Fruit fly (Drosophila melanogaster) whole organism, adult: ENCODE data around the gene DopEcR.

Source experiments
- CG11617 ChIP-seq: fragments of 200-800 bp; sonication (Bioruptor generic); optimal IDR thresholded peaks from 2 replicates; lab custom pipeline; 2017; ENCODE audit warnings: mild to moderate bottlenecking, missing biosample characterization, missing genetic modification reagents, missing genetic modification characterization
- CG12768 ChIP-seq: fragments of 200-800 bp; sonication (Bioruptor generic); optimal IDR thresholded peaks from 2 replicates; lab custom pipeline; 2017; ENCODE audit warnings: missing biosample characterization, missing genetic modification characterization, mild to moderate bottlenecking, moderate library complexity, missing genetic modification reagents
- CG14711 ChIP-seq: fragments of 200-800 bp; sonication (Bioruptor generic); optimal IDR thresholded peaks from 2 replicates; lab custom pipeline; 2018; ENCODE audit warnings: missing biosample characterization, mild to moderate bottlenecking, missing genetic modification characterization, moderate library complexity
- CG1620 ChIP-seq: fragments of 200-800 bp; sonication (Bioruptor generic); optimal IDR thresholded peaks from 2 replicates; lab custom pipeline; 2016; ENCODE audit warnings: missing biosample characterization, missing genetic modification characterization
- CG33017 ChIP-seq: fragments of 200-800 bp; sonication (Bioruptor generic); optimal IDR thresholded peaks from 2 replicates; lab custom pipeline; 2018; ENCODE audit warnings: missing biosample characterization, mild to moderate bottlenecking, missing genetic modification characterization, moderate library complexity
- CG5204 ChIP-seq: fragments of 200-800 bp; sonication (Bioruptor generic); optimal IDR thresholded peaks from 2 replicates; lab custom pipeline; 2016; ENCODE audit warnings: missing biosample characterization, missing genetic modification characterization
- CG7045 ChIP-seq: fragments of 200-800 bp; sonication (Bioruptor generic); optimal IDR thresholded peaks from 2 replicates; lab custom pipeline; 2017; ENCODE audit warnings: missing biosample characterization, mild to moderate bottlenecking, missing genetic modification characterization
- CG7101 ChIP-seq: fragments of 200-800 bp; sonication (Bioruptor generic); optimal IDR thresholded peaks from 2 replicates; lab custom pipeline; 2018; ENCODE audit warnings: missing biosample characterization, mild to moderate bottlenecking, missing genetic modification characterization, moderate library complexity
- Clk ChIP-seq: fragments of 200-800 bp; sonication (Bioruptor generic); optimal IDR thresholded peaks from 2 replicates; lab custom pipeline; 2017; ENCODE audit warnings: missing biosample characterization, missing genetic modification characterization
- Crg-1 ChIP-seq: fragments of 200-800 bp; sonication (Bioruptor generic); optimal IDR thresholded peaks from 2 replicates; lab custom pipeline; 2016; ENCODE audit warnings: missing biosample characterization, missing genetic modification characterization
- Hr96 ChIP-seq: fragments of 200-800 bp; sonication (Bioruptor generic); optimal IDR thresholded peaks from 2 replicates; lab custom pipeline; 2016; ENCODE audit warnings: missing biosample characterization, missing genetic modification characterization
- Mnt ChIP-seq: fragments of 200-800 bp; sonication (Bioruptor generic); optimal IDR thresholded peaks from 2 replicates; lab custom pipeline; 2016; ENCODE audit warnings: missing biosample characterization, mild to moderate bottlenecking, missing genetic modification characterization
- bab1 ChIP-seq: fragments of 200-800 bp; sonication (Bioruptor generic); optimal IDR thresholded peaks from 3 replicates; lab custom pipeline; 2019; ENCODE audit warnings: missing biosample characterization, mild to moderate bottlenecking, missing genetic modification characterization, moderate library complexity
- cic ChIP-seq: fragments of 200-800 bp; sonication (Bioruptor generic); optimal IDR thresholded peaks from 2 replicates; lab custom pipeline; 2017; ENCODE audit warnings: missing biosample characterization, mild to moderate bottlenecking, missing genetic modification characterization, moderate library complexity
- cnc ChIP-seq, 2 experiments: fragments of >200 bp; optimal IDR thresholded peaks; 2 replicates each; lab custom pipeline; 2017
- kay ChIP-seq: fragments of 200-800 bp; sonication (Bioruptor generic); peaks from one replicate; lab custom pipeline; 2016; ENCODE audit warnings: missing biosample characterization, missing genetic modification characterization, borderline replicate concordance
- ovo ChIP-seq: fragments of 200-800 bp; sonication (Bioruptor generic); optimal IDR thresholded peaks from 2 replicates; lab custom pipeline; 2016; ENCODE audit warnings: missing biosample characterization, missing genetic modification characterization
- pad ChIP-seq: fragments of 200-800 bp; sonication (Bioruptor generic); optimal IDR thresholded peaks from 3 replicates; lab custom pipeline; 2017; ENCODE audit warnings: missing biosample characterization, missing genetic modification characterization, mild to moderate bottlenecking, moderate library complexity, missing genetic modification reagents
- tj ChIP-seq: fragments of 200-800 bp; sonication (Bioruptor generic); optimal IDR thresholded peaks from 3 replicates; lab custom pipeline; 2017; ENCODE audit warnings: missing biosample characterization, mild to moderate bottlenecking, missing genetic modification characterization, moderate library complexity
- toe ChIP-seq: fragments of 200-800 bp; sonication (Bioruptor generic); optimal IDR thresholded peaks from 2 replicates; lab custom pipeline; 2016; ENCODE audit warnings: missing biosample characterization, missing genetic modification characterization

DopEcR gene

dm6 chr3L:4360376-4360703 is 19.8 kb downstream of the DopEcR start:
- TF ChIP-seq CG14711 (tag; lab: Kevin White, UChicago), result no peak
- TF ChIP-seq tj, result peak; percentile 48

DNA sequence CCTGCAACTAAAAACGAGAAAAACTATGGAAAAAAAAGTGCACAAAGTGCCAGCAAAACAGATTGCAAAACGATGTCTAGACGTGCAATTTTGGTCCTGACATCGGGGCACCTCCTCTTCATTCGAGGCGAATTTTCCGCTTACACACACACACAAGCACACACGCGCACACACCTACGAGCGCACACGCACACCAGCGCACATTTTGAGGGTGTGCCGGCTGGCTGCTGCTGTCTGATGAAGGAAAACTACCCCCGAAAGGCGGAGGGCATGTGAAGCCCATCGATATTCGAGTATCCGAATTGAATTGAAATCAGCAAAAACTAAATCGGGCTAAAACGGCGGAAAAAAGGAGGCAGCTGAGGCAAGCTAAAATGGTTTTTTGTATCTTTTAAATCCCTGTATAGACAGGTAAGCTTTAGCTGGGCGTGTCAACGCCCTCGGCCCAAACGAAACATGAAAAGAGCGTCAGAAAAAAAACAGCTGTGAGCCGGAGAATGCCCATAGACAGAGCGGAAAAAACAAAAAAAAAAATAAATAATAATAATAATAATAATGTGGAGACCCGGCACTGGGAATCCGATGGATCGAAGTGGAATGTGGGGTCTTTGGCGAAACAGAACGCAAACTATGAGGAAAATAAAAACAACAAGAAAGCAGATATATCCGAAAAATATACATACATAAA is 20.4 kb downstream of the DopEcR start:
- TF ChIP-seq tj (peak; percentile 74), Hr96 (no peak), kay (no peak)

DNA sequence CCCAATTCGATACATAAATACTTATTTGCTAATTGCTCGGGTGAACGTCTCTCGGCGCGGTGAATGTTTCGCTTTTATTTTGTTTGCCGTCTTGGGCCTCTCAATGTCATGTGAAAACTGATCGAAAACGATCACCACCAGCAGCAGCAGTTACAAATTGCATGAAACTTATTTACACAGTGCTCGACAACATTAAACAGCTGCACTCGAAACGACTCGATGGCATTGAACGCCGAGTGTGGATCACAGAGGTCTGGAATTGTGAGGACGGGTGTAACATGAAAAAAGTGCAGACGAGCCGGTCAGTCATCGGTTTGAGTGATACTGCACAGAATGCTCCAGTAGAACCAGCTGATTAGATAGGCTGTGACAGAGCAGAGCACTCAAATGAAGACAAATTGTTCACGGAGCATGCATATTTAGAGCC is 22.5 kb downstream of the DopEcR start:
- TF ChIP-seq ovo (GFP tag; lab: Kevin White, UChicago), result peak; percentile 14
- TF ChIP-seq cnc (optimal IDR thresholded peaks at IDR 0.05; lab: Kevin White, UChicago), result no peak
- peak; percentile 14 for TF ChIP-seq cic
- peak; percentile 5 for TF ChIP-seq CG7101 (tag; lab: Kevin White, UChicago)

- TF ChIP-seq toe (GFP tag; lab: Kevin White, UChicago) (no peak), Crg-1 (GFP tag; lab: Kevin White, UChicago) (no peak), CG7101 (tag; lab: Kevin White, UChicago) (no peak), CG12768 (GFP tag; lab: Kevin White, UChicago) (no peak), bab1 (GFP tag; lab: Kevin White, UChicago) (no peak), CG5204 (GFP tag; lab: Kevin White, UChicago) (no peak), CG11617 (no peak), CG14711 (tag; lab: Kevin White, UChicago) (no peak), cic (no peak), cnc (optimal IDR thresholded peaks at IDR 0.05; lab: Kevin White, UChicago) (no peak), CG7045 (no peak), kay (no peak)
Measured at dm6 chr3L:4356986-4357385, 23.2 kb downstream of the DopEcR start.

DNA sequence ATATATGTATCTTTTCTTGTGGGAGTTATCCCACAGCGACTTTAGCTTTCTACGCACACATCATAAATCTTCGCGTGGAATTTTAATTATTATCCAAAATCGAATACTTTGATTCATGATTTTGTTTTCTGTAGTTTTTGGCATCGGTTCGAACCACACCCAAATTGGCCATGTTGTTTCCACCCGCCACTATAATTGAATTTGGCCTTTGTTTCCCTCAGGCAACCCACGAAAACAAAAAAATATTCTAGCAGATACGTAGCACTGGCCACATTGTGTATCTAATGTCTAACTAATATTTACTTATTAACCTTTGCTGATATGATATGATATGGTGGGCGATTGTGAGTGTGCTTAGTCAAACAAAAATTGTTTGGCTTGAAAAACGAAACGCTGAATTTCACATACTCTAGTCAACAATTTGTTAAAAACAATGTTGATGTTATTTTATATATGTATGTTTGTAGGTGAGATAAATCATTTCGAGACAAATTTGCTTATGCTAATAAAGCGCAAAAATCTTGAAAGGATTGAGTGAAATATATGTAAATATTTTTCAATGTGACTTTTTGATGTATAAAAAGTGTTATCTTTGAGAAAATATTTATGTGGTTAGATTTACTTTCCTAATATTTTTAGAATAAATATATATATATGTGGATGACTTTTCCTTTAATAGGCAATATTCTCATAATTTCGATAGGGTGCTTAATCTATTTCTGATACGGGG is 25.1 kb downstream of the DopEcR start:
- no peak for TF ChIP-seq Crg-1 (GFP tag; lab: Kevin White, UChicago)
- TF ChIP-seq kay, result peak; percentile 77
- no peak for TF ChIP-seq CG33017 (tag; lab: Kevin White, UChicago)
- no peak for TF ChIP-seq cnc (optimal IDR thresholded peaks at IDR 0.05; lab: Kevin White, UChicago)
- no peak for TF ChIP-seq CG7101 (tag; lab: Kevin White, UChicago)
- TF ChIP-seq CG11617, result peak; percentile 10

- no peak for TF ChIP-seq CG14711 (tag; lab: Kevin White, UChicago)
- peak; percentile 38 for TF ChIP-seq ovo (GFP tag; lab: Kevin White, UChicago)
Measured at dm6 chr3L:4353657-4354075, 26.5 kb downstream of the DopEcR start.

DNA sequence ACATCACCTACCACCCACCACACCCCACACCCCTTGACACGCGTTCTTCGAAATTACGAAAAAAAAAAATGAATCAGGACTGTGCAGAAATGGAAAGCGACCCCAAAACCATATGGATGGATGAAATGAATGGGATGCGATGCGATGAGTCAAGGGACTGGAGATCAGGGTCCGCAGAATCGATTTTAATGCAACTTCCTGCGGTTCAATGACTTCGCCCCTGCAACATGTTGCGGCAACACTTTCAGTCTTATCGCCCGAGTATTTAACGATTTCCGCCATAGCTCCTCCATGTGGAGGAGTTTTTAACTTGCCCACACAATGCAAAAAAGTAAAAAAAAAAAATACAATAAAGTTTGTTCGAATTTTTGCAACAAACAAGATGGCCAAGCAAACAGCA is 27.5 kb downstream of the DopEcR start:
- TF ChIP-seq ovo (GFP tag; lab: Kevin White, UChicago) (no peak), cnc (optimal IDR thresholded peaks at IDR 0.05; lab: Kevin White, UChicago) (no peak)

DNA sequence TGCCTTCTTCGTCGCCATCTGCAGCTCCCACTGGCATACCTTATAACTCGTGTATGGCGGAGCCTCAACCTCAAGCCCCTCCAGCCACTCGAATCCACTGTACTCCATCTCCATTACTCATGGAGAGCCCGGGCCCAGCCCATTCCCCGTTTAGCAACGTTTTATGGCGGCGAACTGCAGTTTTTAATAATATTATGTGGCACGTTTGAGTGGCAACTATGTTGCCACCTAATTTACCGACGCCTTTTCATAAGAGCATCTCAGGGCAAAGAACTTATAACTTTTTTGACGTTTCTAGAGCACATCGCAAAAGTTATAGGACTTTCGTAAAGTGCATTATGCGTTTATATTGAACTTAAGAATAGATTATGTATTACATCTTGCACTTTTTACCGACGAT is 28.2 kb downstream of the DopEcR start:
- no peak for TF ChIP-seq CG33017 (tag; lab: Kevin White, UChicago)
- no peak for TF ChIP-seq Hr96
- TF ChIP-seq CG5204 (GFP tag; lab: Kevin White, UChicago), result no peak
- TF ChIP-seq CG7045, result no peak
- no peak for TF ChIP-seq CG7101 (tag; lab: Kevin White, UChicago)
- TF ChIP-seq toe (GFP tag; lab: Kevin White, UChicago), result no peak
- no peak for TF ChIP-seq Crg-1 (GFP tag; lab: Kevin White, UChicago)
- TF ChIP-seq cic, result no peak
- no peak for TF ChIP-seq cnc (optimal IDR thresholded peaks at IDR 0.05; lab: Kevin White, UChicago)
- no peak for TF ChIP-seq pad (GFP tag; lab: Kevin White, UChicago)
- TF ChIP-seq CG12768 (GFP tag; lab: Kevin White, UChicago), result no peak
- no peak for TF ChIP-seq CG1620
- TF ChIP-seq tj, result no peak
- TF ChIP-seq ovo (GFP tag; lab: Kevin White, UChicago), result no peak
- no peak for TF ChIP-seq CG11617
- TF ChIP-seq Mnt, result no peak
- TF ChIP-seq Clk (GFP tag; lab: Kevin White, UChicago), result no peak
